Worm (Caenorhabditis elegans): ENCODE measurements around the gene C31B8.12.

ce11 chrV:2879801-2880200 lies 47.7 kb downstream of the C31B8.12 start, which contains the start of gene str-39:
- TF ChIP-seq egl-18 (GFP tag; IDR thresholded peaks at IDR 0.05) = no peak
- no peak for TF ChIP-seq unc-130 (GFP tag; optimal IDR thresholded peaks at IDR 0.05)
- TF ChIP-seq ets-4 (GFP tag; optimal IDR thresholded peaks at IDR 0.05) = no peak
- TF ChIP-seq mel-28 (tag; optimal IDR thresholded peaks at IDR 0.05; ENCODE audit: borderline replicate concordance) = no peak
- TF ChIP-seq hmg-1.2 (GFP tag; IDR thresholded peaks at IDR 0.05) = no peak
- TF ChIP-seq pha-4 (tag; optimal IDR thresholded peaks at IDR 0.05) = no peak
- TF ChIP-seq ceh-40 (GFP tag; IDR thresholded peaks at IDR 0.05) = no peak

All from whole organism, young adult.